Fruit fly (Drosophila melanogaster) whole organism, adult: ENCODE data around the gene Vps4.
"Not testable (repeated sequence)": the region's sequence is repeated elsewhere in the genome, so short reads cannot be mapped to it uniquely, and the experiment has no call there.

Source experiments
- CG11617 ChIP-seq: fragments of 200-800 bp; sonication (Bioruptor generic); optimal IDR thresholded peaks from 2 replicates; lab custom pipeline; 2017; ENCODE audit warnings: mild to moderate bottlenecking, missing biosample characterization, missing genetic modification reagents, missing genetic modification characterization
- CG12768 ChIP-seq: fragments of 200-800 bp; sonication (Bioruptor generic); optimal IDR thresholded peaks from 2 replicates; lab custom pipeline; 2017; ENCODE audit warnings: missing biosample characterization, missing genetic modification characterization, mild to moderate bottlenecking, moderate library complexity, missing genetic modification reagents
- CG14711 ChIP-seq: fragments of 200-800 bp; sonication (Bioruptor generic); optimal IDR thresholded peaks from 2 replicates; lab custom pipeline; 2018; ENCODE audit warnings: missing biosample characterization, mild to moderate bottlenecking, missing genetic modification characterization, moderate library complexity
- CG1620 ChIP-seq: fragments of 200-800 bp; sonication (Bioruptor generic); optimal IDR thresholded peaks from 2 replicates; lab custom pipeline; 2016; ENCODE audit warnings: missing biosample characterization, missing genetic modification characterization
- CG33017 ChIP-seq: fragments of 200-800 bp; sonication (Bioruptor generic); optimal IDR thresholded peaks from 2 replicates; lab custom pipeline; 2018; ENCODE audit warnings: missing biosample characterization, mild to moderate bottlenecking, missing genetic modification characterization, moderate library complexity
- CG5204 ChIP-seq: fragments of 200-800 bp; sonication (Bioruptor generic); optimal IDR thresholded peaks from 2 replicates; lab custom pipeline; 2016; ENCODE audit warnings: missing biosample characterization, missing genetic modification characterization
- CG7045 ChIP-seq: fragments of 200-800 bp; sonication (Bioruptor generic); optimal IDR thresholded peaks from 2 replicates; lab custom pipeline; 2017; ENCODE audit warnings: missing biosample characterization, mild to moderate bottlenecking, missing genetic modification characterization
- CG7101 ChIP-seq: fragments of 200-800 bp; sonication (Bioruptor generic); optimal IDR thresholded peaks from 2 replicates; lab custom pipeline; 2018; ENCODE audit warnings: missing biosample characterization, mild to moderate bottlenecking, missing genetic modification characterization, moderate library complexity
- Clk ChIP-seq: fragments of 200-800 bp; sonication (Bioruptor generic); optimal IDR thresholded peaks from 2 replicates; lab custom pipeline; 2017; ENCODE audit warnings: missing biosample characterization, missing genetic modification characterization
- Crg-1 ChIP-seq: fragments of 200-800 bp; sonication (Bioruptor generic); optimal IDR thresholded peaks from 2 replicates; lab custom pipeline; 2016; ENCODE audit warnings: missing biosample characterization, missing genetic modification characterization
- Hr96 ChIP-seq: fragments of 200-800 bp; sonication (Bioruptor generic); optimal IDR thresholded peaks from 2 replicates; lab custom pipeline; 2016; ENCODE audit warnings: missing biosample characterization, missing genetic modification characterization
- Mnt ChIP-seq: fragments of 200-800 bp; sonication (Bioruptor generic); optimal IDR thresholded peaks from 2 replicates; lab custom pipeline; 2016; ENCODE audit warnings: missing biosample characterization, mild to moderate bottlenecking, missing genetic modification characterization
- bab1 ChIP-seq: fragments of 200-800 bp; sonication (Bioruptor generic); optimal IDR thresholded peaks from 3 replicates; lab custom pipeline; 2019; ENCODE audit warnings: missing biosample characterization, mild to moderate bottlenecking, missing genetic modification characterization, moderate library complexity
- cic ChIP-seq: fragments of 200-800 bp; sonication (Bioruptor generic); optimal IDR thresholded peaks from 2 replicates; lab custom pipeline; 2017; ENCODE audit warnings: missing biosample characterization, mild to moderate bottlenecking, missing genetic modification characterization, moderate library complexity
- cnc ChIP-seq, 2 experiments: fragments of >200 bp; optimal IDR thresholded peaks; 2 replicates each; lab custom pipeline; 2017
- kay ChIP-seq: fragments of 200-800 bp; sonication (Bioruptor generic); peaks from one replicate; lab custom pipeline; 2016; ENCODE audit warnings: missing biosample characterization, missing genetic modification characterization, borderline replicate concordance
- ovo ChIP-seq: fragments of 200-800 bp; sonication (Bioruptor generic); optimal IDR thresholded peaks from 2 replicates; lab custom pipeline; 2016; ENCODE audit warnings: missing biosample characterization, missing genetic modification characterization
- pad ChIP-seq: fragments of 200-800 bp; sonication (Bioruptor generic); optimal IDR thresholded peaks from 3 replicates; lab custom pipeline; 2017; ENCODE audit warnings: missing biosample characterization, missing genetic modification characterization, mild to moderate bottlenecking, moderate library complexity, missing genetic modification reagents
- tj ChIP-seq: fragments of 200-800 bp; sonication (Bioruptor generic); optimal IDR thresholded peaks from 3 replicates; lab custom pipeline; 2017; ENCODE audit warnings: missing biosample characterization, mild to moderate bottlenecking, missing genetic modification characterization, moderate library complexity
- toe ChIP-seq: fragments of 200-800 bp; sonication (Bioruptor generic); optimal IDR thresholded peaks from 2 replicates; lab custom pipeline; 2016; ENCODE audit warnings: missing biosample characterization, missing genetic modification characterization

The Vps4 gene

DNA sequence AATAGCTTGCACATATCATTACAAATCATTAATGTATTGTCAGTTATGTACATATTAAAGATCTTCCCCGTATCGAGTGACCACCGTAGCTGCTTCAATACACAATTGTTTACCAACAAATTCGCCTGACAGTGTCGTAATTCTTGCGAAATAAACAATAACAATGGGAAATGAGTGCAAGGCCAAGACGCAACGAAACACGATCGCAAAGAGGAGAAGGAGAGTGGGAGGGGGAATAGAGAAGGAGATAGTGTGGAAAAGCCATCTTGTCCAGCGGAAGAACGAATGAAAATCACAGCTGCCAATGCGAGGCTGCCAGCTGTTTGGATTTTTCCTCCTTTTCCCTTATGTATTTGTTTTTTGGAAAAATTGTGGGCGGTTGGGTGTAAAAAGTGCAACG, 22.2 kb upstream of the Vps4 start:
- TF ChIP-seq CG14711 (tag; lab: Kevin White, UChicago) = peak; percentile 75
- TF ChIP-seq ovo = no peak
- peak; percentile 58 for TF ChIP-seq tj (GFP tag; lab: Kevin White, UChicago)

DNA sequence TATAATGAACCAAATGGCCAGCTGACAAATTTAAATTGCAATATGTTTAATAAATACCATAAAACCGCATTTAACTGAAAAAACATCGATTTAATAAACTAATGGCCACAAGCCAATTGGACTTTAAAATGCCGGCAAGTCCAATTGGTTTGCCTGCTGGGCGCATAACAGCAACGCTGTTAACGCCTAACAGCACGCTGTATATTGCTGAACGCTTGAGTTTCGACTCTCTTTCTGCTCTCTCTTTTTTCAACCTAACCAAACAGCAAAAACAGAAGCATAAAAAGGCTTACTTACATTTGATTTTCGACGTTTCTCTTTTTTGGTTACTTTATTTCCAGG, 21.4 kb upstream of the Vps4 start:
- TF ChIP-seq pad (GFP tag; lab: Kevin White, UChicago) (no peak), ovo (no peak), CG11617 (no peak), CG5204 (GFP tag; lab: Kevin White, UChicago) (no peak), CG33017 (tag; lab: Kevin White, UChicago) (no peak), CG1620 (GFP tag; lab: Kevin White, UChicago) (no peak), CG7101 (tag; lab: Kevin White, UChicago) (no peak), tj (GFP tag; lab: Kevin White, UChicago) (no peak), Clk (GFP tag; lab: Kevin White, UChicago) (no peak), CG12768 (no peak), Mnt (GFP tag; lab: Kevin White, UChicago) (no peak), Hr96 (GFP tag; lab: Kevin White, UChicago) (no peak), kay (GFP tag; lab: Kevin White, UChicago) (no peak)

- TF ChIP-seq CG7045 (GFP tag; lab: Kevin White, UChicago) (no peak), Hr96 (GFP tag; lab: Kevin White, UChicago) (no peak), toe (GFP tag; lab: Kevin White, UChicago) (no peak), CG11617 (peak; percentile 38), cnc (optimal IDR thresholded peaks at IDR 0.05; lab: Kevin White, UChicago) (no peak), Crg-1 (GFP tag; lab: Kevin White, UChicago) (no peak), Clk (GFP tag; lab: Kevin White, UChicago) (no peak), CG7101 (tag; lab: Kevin White, UChicago) (no peak), tj (GFP tag; lab: Kevin White, UChicago) (peak; percentile 37), CG1620 (GFP tag; lab: Kevin White, UChicago) (no peak), CG5204 (GFP tag; lab: Kevin White, UChicago) (no peak), kay (GFP tag; lab: Kevin White, UChicago) (no peak), ovo (no peak), cic (GFP tag; lab: Kevin White, UChicago) (no peak), CG14711 (tag; lab: Kevin White, UChicago) (no peak), CG12768 (no peak), CG33017 (tag; lab: Kevin White, UChicago) (no peak), bab1 (GFP tag; lab: Kevin White, UChicago) (no peak), pad (GFP tag; lab: Kevin White, UChicago) (peak; percentile 38), Mnt (GFP tag; lab: Kevin White, UChicago) (peak; percentile 75)
Observed at dm6 chrX:17886449-17887207, 20.9 kb upstream of the Vps4 start.

- TF ChIP-seq CG5204 (GFP tag; lab: Kevin White, UChicago) (peak; percentile 58), Hr96 (GFP tag; lab: Kevin White, UChicago) (peak; percentile 60), Crg-1 (GFP tag; lab: Kevin White, UChicago) (no peak), CG14711 (tag; lab: Kevin White, UChicago) (no peak), bab1 (GFP tag; lab: Kevin White, UChicago) (peak; percentile 25), toe (GFP tag; lab: Kevin White, UChicago) (peak; percentile 42), CG33017 (tag; lab: Kevin White, UChicago) (no peak), Mnt (GFP tag; lab: Kevin White, UChicago) (peak; percentile 8), tj (GFP tag; lab: Kevin White, UChicago) (no peak), pad (GFP tag; lab: Kevin White, UChicago) (no peak), CG1620 (GFP tag; lab: Kevin White, UChicago) (peak; percentile 78), CG11617 (peak; percentile 17)
Observed at dm6 chrX:17887208-17887627, 20.3 kb upstream of the Vps4 start, which contains the start of gene mnb. Gene mnb, minus strand, starts transcription at chrX:17887222.

DNA sequence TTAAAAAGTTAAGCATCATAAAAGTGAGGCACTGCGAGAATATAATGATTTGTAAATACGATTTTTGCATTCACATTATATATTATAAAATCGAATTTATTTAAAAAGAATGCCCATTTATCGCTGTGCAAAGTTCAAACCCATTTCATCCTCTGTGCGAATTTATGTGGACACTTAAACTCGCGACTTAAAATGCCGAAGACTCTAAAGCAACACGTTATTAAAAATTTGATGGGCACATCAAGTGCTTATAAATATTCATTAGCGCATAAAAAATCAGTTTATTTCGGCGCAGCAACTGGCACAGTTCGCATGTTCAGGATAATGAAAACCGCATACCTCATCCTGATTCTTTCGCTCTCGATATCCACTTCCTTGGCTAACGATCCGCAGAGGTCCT, 19.6 kb upstream of the Vps4 start, which contains the start of gene CG6788:
Gene CG6788, plus strand, starts transcription at position 301 of the 400 bp plus-strand sequence.
- no peak for TF ChIP-seq Mnt (GFP tag; lab: Kevin White, UChicago)

- not testable (repeated sequence) for TF ChIP-seq Mnt (GFP tag; lab: Kevin White, UChicago); cnc (optimal IDR thresholded peaks at IDR 0.05; lab: Kevin White, UChicago); ovo
Observed at dm6 chrX:17889247-17889646, 18.2 kb upstream of the Vps4 start, which contains the start of gene Gss1. Gene Gss1, plus strand, starts transcription at chrX:17889547.

dm6 chrX:17899402-17899801, 8.1 kb upstream of the Vps4 start, which contains the start of gene Gss2:
Gene Gss2, plus strand, starts transcription at chrX:17899702.
- TF ChIP-seq Crg-1 (GFP tag; lab: Kevin White, UChicago); CG1620 (GFP tag; lab: Kevin White, UChicago); CG11617: not testable (repeated sequence)
